Worm (Caenorhabditis elegans) whole organism, midembryonic: ENCODE results near the gene fbxa-38.

Experiments
- T22C8.4 ChIP-seq: fragments of 200-800 bp; sonication (Bioruptor generic); IDR thresholded peaks from 2 replicates; pipeline ENCODE4 v1.3.6; 2022; ENCODE audit warnings: missing genetic modification characterization, missing compliant biosample characterization
- ref-1 ChIP-seq: fragments of 200-800 bp; sonication (Bioruptor generic); conservative IDR thresholded peaks from 2 replicates; pipeline ENCODE4 v1.3.6; 2022; ENCODE audit warnings: missing genetic modification reagents, missing genetic modification characterization, missing compliant biosample characterization

DNA sequence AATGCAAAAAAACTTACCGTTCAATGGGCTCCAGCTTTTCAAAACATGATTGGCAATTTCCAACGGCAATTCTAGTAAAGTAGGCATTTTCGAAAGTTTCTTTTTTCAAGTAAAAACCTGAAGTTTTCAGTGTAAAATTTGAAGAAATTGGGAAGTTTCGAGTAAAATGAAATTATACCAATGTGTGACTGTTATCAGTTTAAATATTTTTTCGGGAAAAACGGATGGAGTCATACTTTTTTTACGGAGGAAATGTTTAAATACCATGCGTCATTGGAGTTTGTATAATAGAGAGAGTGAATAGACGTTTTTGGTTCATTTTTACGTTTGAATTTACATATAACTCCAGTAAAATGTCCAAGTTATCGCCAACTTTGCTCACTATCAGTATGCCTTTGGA is 5.1 kb upstream of the fbxa-38 start, which contains the start of gene fbxa-12:
- TF ChIP-seq ref-1 (GFP tag; lab: Robert Waterston, UW) (no peak), T22C8.4 (GFP tag; lab: Robert Waterston, UW) (no peak)
